Fruit fly (Drosophila melanogaster): ENCODE data around the gene CG13040.

CG13040 gene

DNA sequence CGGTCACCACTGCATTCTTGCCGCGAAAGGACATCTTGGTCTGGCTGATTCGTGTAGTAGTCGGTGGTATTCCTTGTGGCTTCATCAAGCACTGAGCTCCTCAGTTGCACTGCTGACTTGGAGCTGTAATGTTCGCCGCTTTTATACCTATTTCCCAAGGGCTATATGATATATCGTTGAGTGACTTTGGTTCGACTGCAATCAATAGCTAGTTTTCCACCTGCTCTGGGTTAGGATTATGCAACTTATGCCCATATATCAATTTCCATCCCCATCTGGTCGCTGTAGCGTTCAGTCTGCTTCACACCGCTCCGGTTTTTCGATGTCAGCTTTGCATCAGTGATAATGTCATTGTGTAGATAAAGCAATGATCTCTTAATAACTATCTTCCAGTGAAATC lies 27.6 kb upstream of the CG13040 start, which contains the start of gene Pdh:
Gene Pdh, minus strand, starts transcription at position 101 of the 400 bp plus-strand sequence.
- TF ChIP-seq Eip78C (GFP tag) (peak; percentile 1), Met (GFP tag; optimal IDR thresholded peaks at IDR 0.05) (no peak)

DNA sequence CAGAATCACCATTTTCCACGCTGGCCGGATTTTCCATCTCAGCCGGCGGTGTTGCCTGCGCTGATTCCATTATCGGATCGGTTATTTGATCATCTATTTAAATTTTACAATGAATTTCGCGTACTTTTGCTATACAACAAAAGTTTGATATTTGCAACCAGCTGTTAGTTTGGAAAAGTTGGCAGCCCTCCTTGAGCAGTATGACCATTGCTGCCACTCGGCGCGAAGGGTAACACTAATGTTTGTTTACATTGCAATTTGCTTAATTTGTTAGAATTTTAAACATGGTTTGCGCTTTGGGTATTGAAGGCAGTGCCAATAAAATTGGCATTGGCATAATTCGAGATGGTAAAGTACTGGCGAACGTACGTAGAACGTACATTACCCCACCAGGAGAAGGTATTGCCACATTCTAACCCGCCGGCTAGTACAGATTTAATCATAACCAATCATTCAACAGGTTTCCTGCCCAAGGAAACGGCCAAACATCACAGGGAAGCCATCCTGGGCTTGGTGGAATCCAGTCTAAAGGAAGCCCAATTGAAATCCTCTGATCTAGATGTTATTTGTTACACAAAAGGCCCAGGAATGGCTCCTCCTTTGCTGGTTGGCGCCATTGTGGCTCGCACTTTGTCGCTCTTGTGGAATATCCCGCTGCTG lies 25.3 kb upstream of the CG13040 start, which contains the start of the genes Golgin104 and Tcs3:
Gene Golgin104, minus strand, starts transcription at position 182 of the 660 bp plus-strand sequence.
Gene Tcs3, plus strand, starts transcription at position 222 of the 660 bp plus-strand sequence.
- TF ChIP-seq fkh (GFP tag; optimal IDR thresholded peaks at IDR 0.05) (peak; percentile 99), Gug (GFP tag; IDR thresholded peaks at IDR 0.05) (no peak), CG3032 (tag; optimal IDR thresholded peaks at IDR 0.05) (no peak)

- TF ChIP-seq Met (GFP tag; optimal IDR thresholded peaks at IDR 0.05) (no peak), CG8119 (GFP tag; IDR thresholded peaks at IDR 0.05) (no peak), Blimp-1 (GFP tag; optimal IDR thresholded peaks at IDR 0.05) (no peak), dac (GFP tag; optimal IDR thresholded peaks at IDR 0.05) (no peak), CG3032 (tag; optimal IDR thresholded peaks at IDR 0.05) (no peak), CG34406 (GFP tag; optimal IDR thresholded peaks at IDR 0.05) (no peak), net (GFP tag; optimal IDR thresholded peaks at IDR 0.05) (no peak), CG4318 (GFP tag; optimal IDR thresholded peaks at IDR 0.05) (no peak), salr (GFP tag; optimal IDR thresholded peaks at IDR 0.05) (no peak), CG6276 (GFP tag; optimal IDR thresholded peaks at IDR 0.05) (no peak), CG10669 (GFP tag; optimal IDR thresholded peaks at IDR 0.05) (no peak)
Observed at dm6 chr3L:16349686-16350085, 23.1 kb upstream of the CG13040 start.

DNA sequence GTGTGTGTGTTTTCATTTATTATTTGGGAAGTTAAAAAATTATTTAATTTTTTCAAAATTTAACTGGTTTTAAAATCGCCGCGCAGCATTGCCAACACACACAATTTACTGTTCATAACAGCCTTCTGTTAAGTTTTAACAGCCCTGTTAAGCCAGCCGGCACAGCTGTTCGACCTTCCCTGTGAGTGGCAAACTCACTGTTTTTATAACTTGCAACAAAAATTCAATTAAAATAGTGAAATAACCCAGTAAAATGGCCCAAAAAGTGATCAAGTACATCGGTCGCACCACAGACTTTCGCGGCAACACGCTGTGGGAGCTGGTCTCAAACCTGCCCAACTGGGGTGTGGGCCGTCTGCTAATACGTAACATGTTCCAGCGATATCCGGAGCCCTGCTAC lies 21.4 kb upstream of the CG13040 start, which contains the start of gene mRpS34:
Gene mRpS34, plus strand, starts transcription at position 161 of the 400 bp plus-strand sequence.
- no peak for TF ChIP-seq dac (GFP tag; optimal IDR thresholded peaks at IDR 0.05)
- TF ChIP-seq acj6 (GFP tag; optimal IDR thresholded peaks at IDR 0.05) = no peak
- TF ChIP-seq esn (GFP tag; optimal IDR thresholded peaks at IDR 0.05) = no peak
- no peak for TF ChIP-seq CG1621 (tag; optimal IDR thresholded peaks at IDR 0.05)
- TF ChIP-seq Hr4 (GFP tag; optimal IDR thresholded peaks at IDR 0.05) = no peak
- no peak for TF ChIP-seq pdm3 (GFP tag; optimal IDR thresholded peaks at IDR 0.05)
- no peak for TF ChIP-seq Ets96B (tag; optimal IDR thresholded peaks at IDR 0.05)
- no peak for TF ChIP-seq svp (GFP tag)
- TF ChIP-seq fd85E (GFP tag; optimal IDR thresholded peaks at IDR 0.05) = no peak
- TF ChIP-seq OdsH (GFP tag; optimal IDR thresholded peaks at IDR 0.05) = no peak
- no peak for TF ChIP-seq CG10669 (GFP tag; optimal IDR thresholded peaks at IDR 0.05)
- no peak for TF ChIP-seq CG11762 (GFP tag; optimal IDR thresholded peaks at IDR 0.05; ENCODE audit: insufficient read depth)
- TF ChIP-seq eg (GFP tag; IDR thresholded peaks at IDR 0.05) = no peak
- no peak for TF ChIP-seq achi (GFP tag; optimal IDR thresholded peaks at IDR 0.05)
- TF ChIP-seq salr (GFP tag; optimal IDR thresholded peaks at IDR 0.05) = no peak
- no peak for TF ChIP-seq Ets21C (GFP tag; optimal IDR thresholded peaks at IDR 0.05)
- TF ChIP-seq Eip78C (GFP tag) = no peak
- TF ChIP-seq CG10631 (GFP tag; optimal IDR thresholded peaks at IDR 0.05) = no peak
- TF ChIP-seq Smox (GFP tag; optimal IDR thresholded peaks at IDR 0.05) = no peak
- TF ChIP-seq CG8319 (GFP tag; optimal IDR thresholded peaks at IDR 0.05) = no peak

- TF ChIP-seq Blimp-1 (GFP tag; optimal IDR thresholded peaks at IDR 0.05) (no peak), Gug (GFP tag; IDR thresholded peaks at IDR 0.05) (no peak), Hr39 (GFP tag; optimal IDR thresholded peaks at IDR 0.05) (no peak), CG4318 (GFP tag; optimal IDR thresholded peaks at IDR 0.05) (no peak), CG8119 (GFP tag; IDR thresholded peaks at IDR 0.05) (no peak), Sox102F (GFP tag; optimal IDR thresholded peaks at IDR 0.05) (no peak), spab (GFP tag; optimal IDR thresholded peaks at IDR 0.05) (no peak), Hr4 (GFP tag; optimal IDR thresholded peaks at IDR 0.05) (no peak), fd85E (GFP tag; optimal IDR thresholded peaks at IDR 0.05) (no peak), CG7368 (GFP tag; optimal IDR thresholded peaks at IDR 0.05) (no peak), CG10669 (GFP tag; optimal IDR thresholded peaks at IDR 0.05) (no peak), CG31627 (GFP tag; optimal IDR thresholded peaks at IDR 0.05) (no peak), Eip93F (GFP tag; optimal IDR thresholded peaks at IDR 0.05) (no peak)
Observed at dm6 chr3L:16346023-16346422, 19.5 kb upstream of the CG13040 start, which contains the start of gene CG33257. CG33257 (plus strand) TSS chr3L:16346323.
